Worm (Caenorhabditis elegans): ENCODE measurements around the gene F11G11.4.

Gene F11G11.4

ce11 chrII:4905331-4905730, 44.9 kb downstream of the F11G11.4 start:
- TF ChIP-seq C17E4.6 (GFP tag; IDR thresholded peaks at IDR 0.05) = no peak
- no peak for TF ChIP-seq rpc-1 (optimal IDR thresholded peaks at IDR 0.05)
- TF ChIP-seq rpc-1 (tag; optimal IDR thresholded peaks at IDR 0.05) = no peak
- no peak for TF ChIP-seq T26A5.8 (tag; optimal IDR thresholded peaks at IDR 0.05)
- no peak for TF ChIP-seq atf-7 (tag; optimal IDR thresholded peaks at IDR 0.05)
- no peak for TF ChIP-seq pbrm-1 (GFP tag; IDR thresholded peaks at IDR 0.05)
- TF ChIP-seq nfyb-1 (GFP tag; IDR thresholded peaks at IDR 0.05) = no peak
- TF ChIP-seq F33H1.4 (GFP tag; IDR thresholded peaks at IDR 0.05) = peak; percentile 50; the same call in 1 of the 2 replicates
- TF ChIP-seq mel-28 (tag; optimal IDR thresholded peaks at IDR 0.05; ENCODE audit: borderline replicate concordance) = no peak
- peak; percentile 70 for TF ChIP-seq lsl-1 (GFP tag; optimal IDR thresholded peaks at IDR 0.05)
- no peak for TF ChIP-seq sdz-38 (tag; optimal IDR thresholded peaks at IDR 0.05)
- TF ChIP-seq ccch-3 (GFP tag; optimal IDR thresholded peaks at IDR 0.05) = no peak
- no peak for TF ChIP-seq Y53F4B.3 (GFP tag; IDR thresholded peaks at IDR 0.05)
- no peak for TF ChIP-seq tbx-9 (tag; optimal IDR thresholded peaks at IDR 0.05; ENCODE audit: borderline replicate concordance)
- no peak for TF ChIP-seq mxl-1 (tag; optimal IDR thresholded peaks at IDR 0.05)
- no peak for TF ChIP-seq efl-1 (GFP tag; optimal IDR thresholded peaks at IDR 0.05)
- peak; percentile 56 for TF ChIP-seq madf-6 (GFP tag; IDR thresholded peaks at IDR 0.05)
- no peak for TF ChIP-seq ztf-26 (tag; optimal IDR thresholded peaks at IDR 0.05)
- TF ChIP-seq mes-4 (tag; optimal IDR thresholded peaks at IDR 0.05) = no peak
- no peak for TF ChIP-seq K11D2.4 (GFP tag; IDR thresholded peaks at IDR 0.05)
- TF ChIP-seq hsf-1 (GFP tag; IDR thresholded peaks at IDR 0.05) = no peak

ce11 chrII:4905883-4906282, 45.5 kb downstream of the F11G11.4 start:
- no peak for TF ChIP-seq K11D2.4 (GFP tag; IDR thresholded peaks at IDR 0.05)
- no peak for TF ChIP-seq ZK185.1 (tag; optimal IDR thresholded peaks at IDR 0.05; ENCODE audit: poor library complexity, severe bottlenecking)
- TF ChIP-seq Y53G8AR.9 (GFP tag; conservative IDR thresholded peaks at IDR 0.05) = no peak
- TF ChIP-seq ceh-79 (tag; optimal IDR thresholded peaks at IDR 0.05) = no peak
- TF ChIP-seq ztf-18 (tag; optimal IDR thresholded peaks at IDR 0.05) = no peak
- no peak for TF ChIP-seq sdz-38 (tag; optimal IDR thresholded peaks at IDR 0.05)
- TF ChIP-seq hrde-1 (tag; optimal IDR thresholded peaks at IDR 0.05; ENCODE audit: borderline replicate concordance) = no peak
- no peak for TF ChIP-seq nfyb-1 (GFP tag; IDR thresholded peaks at IDR 0.05)
- no peak for TF ChIP-seq T26A5.8 (tag; optimal IDR thresholded peaks at IDR 0.05)

- TF ChIP-seq mxl-1 (tag; optimal IDR thresholded peaks at IDR 0.05) (no peak), attf-5 (GFP tag; optimal IDR thresholded peaks at IDR 0.05) (peak; percentile 22), akir-1 (GFP tag; optimal IDR thresholded peaks at IDR 0.05) (no peak), athp-1 (tag; optimal IDR thresholded peaks at IDR 0.05) (no peak), egrh-3 (GFP tag; IDR thresholded peaks at IDR 0.05) (no peak), T26A5.8 (tag; optimal IDR thresholded peaks at IDR 0.05) (no peak), lin-40 (tag; optimal IDR thresholded peaks at IDR 0.05) (peak; percentile 24), zfh-2 (GFP tag; conservative IDR thresholded peaks at IDR 0.05) (0 out of 2 replicates have a peak, but pooled peaks have one; percentile 35), F52B5.7 (tag; optimal IDR thresholded peaks at IDR 0.05) (no peak), K11D2.4 (GFP tag; IDR thresholded peaks at IDR 0.05) (0 out of 2 replicates have a peak, but pooled peaks have one; percentile 9), bed-1 (GFP tag; IDR thresholded peaks at IDR 0.05) (no peak), lsy-27 (tag; optimal IDR thresholded peaks at IDR 0.05; ENCODE audit: borderline replicate concordance, insufficient read depth) (no peak), ets-4 (GFP tag; optimal IDR thresholded peaks at IDR 0.05) (no peak), lsl-1 (GFP tag; optimal IDR thresholded peaks at IDR 0.05) (no peak), dpl-1 (GFP tag; optimal IDR thresholded peaks at IDR 0.05) (no peak), nhr-120 (GFP tag; IDR thresholded peaks at IDR 0.05) (no peak), fkh-3 (tag; optimal IDR thresholded peaks at IDR 0.05) (no peak), attf-3 (GFP tag; conservative IDR thresholded peaks at IDR 0.05) (no peak), Y95B8A.8 (GFP tag; IDR thresholded peaks at IDR 0.05) (no peak), efl-1 (GFP tag; optimal IDR thresholded peaks at IDR 0.05) (no peak), lin-54 (GFP tag; optimal IDR thresholded peaks at IDR 0.05) (no peak), attf-6 (GFP tag; IDR thresholded peaks at IDR 0.05) (no peak), cebp-1 (GFP tag; IDR thresholded peaks at IDR 0.05) (no peak), cebp-1 (tag; optimal IDR thresholded peaks at IDR 0.05) (peak; percentile 20), hmg-1.2 (GFP tag; IDR thresholded peaks at IDR 0.05) (peak; percentile 40; the same call in 1 of the 2 replicates), tlf-1 (GFP tag; optimal IDR thresholded peaks at IDR 0.05) (no peak)
These were observed 47.8 kb downstream of the F11G11.4 start for ce11 chrII:4908160-4908559.
